Worm (Caenorhabditis elegans): ENCODE measurements around the gene F38A1.15.

- TF ChIP-seq flt-1 (GFP tag; IDR thresholded peaks at IDR 0.05) (no peak), scrt-1 (GFP tag; IDR thresholded peaks at IDR 0.05) (no peak), tbx-37 (GFP tag; conservative IDR thresholded peaks at IDR 0.05) (no peak)
Observed at ce11 chrIV:1225596-1226232, 17.5 kb downstream of the F38A1.15 start, which contains the start of gene W09G12.8.
